Fruit fly (Drosophila melanogaster) whole organism, larva: Measurements from ENCODE around the gene Rpn9.

ENCODE experiments used
- noc ChIP-seq: fragments of 200-800 bp; sonication (Bioruptor generic); optimal IDR thresholded peaks from 3 replicates; lab custom pipeline; 2019; ENCODE audit warnings: missing biosample characterization, mild to moderate bottlenecking, missing genetic modification characterization, moderate library complexity

Gene Rpn9

dm6 chr3R:23696145-23696544 is 37.1 kb downstream of the Rpn9 start, which contains the start of gene CG10252:
Gene CG10252 (minus strand): TSS chr3R:23696245.
- TF ChIP-seq noc (tag; lab: Kevin White, UChicago) = no peak

- no peak for TF ChIP-seq noc (tag; lab: Kevin White, UChicago)
Observed at dm6 chr3R:23694579-23695033, 38.7 kb downstream of the Rpn9 start, which contains the start of gene CG10254. Gene CG10254 (minus strand): TSS chr3R:23694983.

dm6 chr3R:23686924-23687323 is 46.3 kb downstream of the Rpn9 start:
- no peak for TF ChIP-seq noc (tag; lab: Kevin White, UChicago)

- TF ChIP-seq noc (tag; lab: Kevin White, UChicago) = no peak
Observed at dm6 chr3R:23685955-23686354, 47.3 kb downstream of the Rpn9 start, which contains the start of gene SPE. Gene SPE (plus strand): TSS chr3R:23686255.

dm6 chr3R:23683757-23684156 is 49.5 kb downstream of the Rpn9 start, which contains the start of gene CG18754:
Gene CG18754 (plus strand): TSS chr3R:23684057.
- TF ChIP-seq noc (tag; lab: Kevin White, UChicago) = no peak

- TF ChIP-seq noc (tag; lab: Kevin White, UChicago) = no peak
Observed at dm6 chr3R:23682203-23682602, 51.1 kb downstream of the Rpn9 start, which contains the start of gene CG16710. Gene CG16710 (plus strand): TSS chr3R:23682503.
